Worm (Caenorhabditis elegans) whole organism, mixed stage, embryonic: Measurements from ENCODE around the gene F25E5.1.

Experiments used
- blmp-1 ChIP-seq: fragments of 150-350 bp; optimal IDR thresholded peaks from 2 replicates; lab custom pipeline; 2014; ENCODE audit warnings: missing biosample characterization, missing genetic modification characterization
- nhr-76 ChIP-seq: sonication (generic microtip); optimal IDR thresholded peaks from 2 replicates; lab custom pipeline; 2017; ENCODE audit warnings: missing biosample characterization, missing genetic modification characterization
- pha-4 ChIP-seq: fragments of 150-350 bp; optimal IDR thresholded peaks from 2 replicates; lab custom pipeline; 2018; ENCODE audit warnings: missing biosample characterization, missing genetic modification reagents, missing genetic modification characterization
- snpc-4 ChIP-seq: fragments of 150-350 bp; optimal IDR thresholded peaks from 2 replicates; lab custom pipeline; 2014; ENCODE audit warnings: missing biosample characterization, missing genetic modification characterization

ce11 chrV:7478404-7478803 lies 12.7 kb downstream of the F25E5.1 start, which contains the start of gene str-190:
- TF ChIP-seq pha-4 (tag; lab: Kevin White, UChicago) (no peak), blmp-1 (no peak), snpc-4 (no peak), nhr-76 (no peak)
